Worm (Caenorhabditis elegans) whole organism, L1 larva: ENCODE results near the gene W06A11.1.

Experiments
- C16A3.4 ChIP-seq: fragments of 150-350 bp; optimal IDR thresholded peaks from 2 replicates; lab custom pipeline; 2014; ENCODE audit warnings: missing biosample characterization, missing genetic modification characterization
- C34B4.2 ChIP-seq: sonication (generic microtip); optimal IDR thresholded peaks from 2 replicates; lab custom pipeline; 2017; ENCODE audit warnings: mild to moderate bottlenecking, missing genetic modification characterization, missing compliant biosample characterization
- alr-1 ChIP-seq: fragments of 200-800 bp; sonication (Bioruptor generic); optimal IDR thresholded peaks from 2 replicates; lab custom pipeline; 2018; ENCODE audit warnings: borderline replicate concordance, mild to moderate bottlenecking, missing genetic modification characterization, missing compliant biosample characterization
- blmp-1 ChIP-seq: fragments of 150-350 bp; optimal IDR thresholded peaks from 2 replicates; lab custom pipeline; 2014; ENCODE audit warnings: missing biosample characterization, missing genetic modification characterization
- ceh-82 ChIP-seq, 3 experiments: fragments of 150-350 bp in 1 of 3; sonication (generic microtip) in 2 of 3; optimal IDR thresholded peaks; 2 replicates each; lab custom pipeline; 2014 to 2017; ENCODE audit warnings: missing biosample characterization in 3 of 3, missing genetic modification characterization in 3 of 3
- ceh-88 ChIP-seq: fragments of 200-800 bp; sonication (Bioruptor generic); IDR thresholded peaks from 2 replicates; pipeline ENCODE4 v1.3.6; 2022; ENCODE audit warnings: missing genetic modification characterization, missing compliant biosample characterization
- ces-1 ChIP-seq: fragments of 150-350 bp; optimal IDR thresholded peaks from 2 replicates; lab custom pipeline; 2014; ENCODE audit warnings: missing biosample characterization, missing genetic modification reagents, missing genetic modification characterization
- dsc-1 ChIP-seq: sonication (generic microtip); optimal IDR thresholded peaks from 2 replicates; lab custom pipeline; 2016; ENCODE audit warnings: mild to moderate bottlenecking, missing genetic modification characterization, missing compliant biosample characterization
- efl-1 ChIP-seq, 4 experiments: fragments of 150-350 bp; optimal IDR thresholded peaks in 3 of 4; peaks in 1 of 4; 1 replicate in 1 of 4; 2 replicates in 3 of 4; lab custom pipeline; 2014; ENCODE audit warnings: missing biosample characterization in 2 of 4, missing genetic modification characterization in 2 of 4, missing genetic modification reagents in 2 of 4
- efl-3 ChIP-seq: fragments of 200-800 bp; sonication (Bioruptor generic); optimal IDR thresholded peaks from 2 replicates; lab custom pipeline; 2018; ENCODE audit warnings: mild to moderate bottlenecking, missing genetic modification characterization, missing compliant biosample characterization
- elt-3 ChIP-seq, 6 experiments: fragments of 150-350 bp in 1 of 6; sonication (generic microtip); optimal IDR thresholded peaks; 2 replicates each; lab custom pipeline; 2017 to 2018; ENCODE audit warnings: missing biosample characterization in 6 of 6, missing genetic modification characterization in 6 of 6, inconsistent platforms in 1 of 6
- fkh-10 ChIP-seq: sonication (generic microtip); optimal IDR thresholded peaks from 2 replicates; lab custom pipeline; 2017; ENCODE audit warnings: missing biosample characterization, missing genetic modification reagents, missing genetic modification characterization
- jun-1 ChIP-seq: fragments of 150-350 bp; optimal IDR thresholded peaks from 2 replicates; lab custom pipeline; 2014; ENCODE audit warnings: missing biosample characterization, missing genetic modification reagents, missing genetic modification characterization
- lin-13 ChIP-seq: fragments of 150-350 bp; optimal IDR thresholded peaks from 2 replicates; lab custom pipeline; 2014; ENCODE audit warnings: missing biosample characterization, missing genetic modification reagents, missing genetic modification characterization
- mdl-1 ChIP-seq, 2 experiments: fragments of 150-350 bp; optimal IDR thresholded peaks; 2 replicates each; lab custom pipeline; 2014 to 2017; ENCODE audit warnings: missing biosample characterization in 2 of 2, missing genetic modification characterization in 2 of 2, inconsistent platforms in 1 of 2
- mep-1 ChIP-seq: fragments of 150-350 bp; optimal IDR thresholded peaks from 2 replicates; lab custom pipeline; 2014; ENCODE audit warnings: missing biosample characterization, missing genetic modification characterization
- nhr-77 ChIP-seq: fragments of 150-350 bp; optimal IDR thresholded peaks from 2 replicates; lab custom pipeline; 2014; ENCODE audit warnings: missing biosample characterization, missing genetic modification characterization
- nhr-84 ChIP-seq: sonication (generic microtip); optimal IDR thresholded peaks from 2 replicates; lab custom pipeline; 2017; ENCODE audit warnings: missing biosample characterization, missing genetic modification characterization
- snpc-4 ChIP-seq: fragments of 150-350 bp; optimal IDR thresholded peaks from 2 replicates; lab custom pipeline; 2014; ENCODE audit warnings: missing biosample characterization, missing genetic modification characterization
- sup-37 ChIP-seq: fragments of 200-800 bp; sonication (Bioruptor generic); optimal IDR thresholded peaks from 2 replicates; lab custom pipeline; 2018; ENCODE audit warnings: mild to moderate bottlenecking, missing genetic modification characterization, missing compliant biosample characterization
- tbx-2 ChIP-seq: sonication (generic microtip); optimal IDR thresholded peaks from 2 replicates; lab custom pipeline; 2016; ENCODE audit warnings: missing genetic modification characterization, missing compliant biosample characterization
- tlp-1 ChIP-seq: fragments of 150-350 bp; optimal IDR thresholded peaks from 2 replicates; lab custom pipeline; 2014; ENCODE audit warnings: missing biosample characterization, missing genetic modification characterization
- unc-86 ChIP-seq: sonication (generic microtip); optimal IDR thresholded peaks from 2 replicates; lab custom pipeline; 2016; ENCODE audit warnings: missing genetic modification characterization, missing compliant biosample characterization
- xbp-1 ChIP-seq: sonication (generic microtip); optimal IDR thresholded peaks from 2 replicates; lab custom pipeline; 2016; ENCODE audit warnings: missing genetic modification characterization, missing compliant biosample characterization

The W06A11.1 gene

DNA sequence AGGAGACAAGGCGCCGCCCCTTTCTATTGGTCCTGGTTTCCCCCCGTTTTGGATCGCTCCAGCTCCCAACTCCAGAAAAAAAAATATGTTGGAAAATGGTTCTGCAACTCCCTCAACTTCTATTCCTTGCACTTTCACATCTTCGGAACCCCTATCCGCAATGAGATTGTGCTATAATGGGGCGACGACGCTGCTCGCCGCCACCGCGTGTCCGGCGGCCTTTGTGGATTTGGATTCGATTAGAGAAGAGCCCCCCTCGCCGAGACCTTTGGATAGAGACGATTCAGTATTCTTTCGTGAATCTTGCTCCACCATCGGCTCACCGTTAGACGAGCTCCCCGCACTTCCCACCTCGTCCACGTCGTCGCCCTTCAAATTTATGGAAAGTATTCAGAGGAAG is 39.8 kb downstream of the W06A11.1 start:
- TF ChIP-seq xbp-1 (tag; lab: Kevin White, UChicago): no peak
- TF ChIP-seq alr-1 (tag; lab: Kevin White, UChicago): no peak
- no peak for TF ChIP-seq elt-3 (tag; optimal IDR thresholded peaks at IDR 0.05; lab: Kevin White, UChicago)
- TF ChIP-seq efl-3 (GFP tag; lab: Kevin White, UChicago): no peak
- TF ChIP-seq C16A3.4 (tag; lab: Kevin White, UChicago): no peak
- TF ChIP-seq lin-13 (GFP tag; lab: Kevin White, UChicago): no peak
- TF ChIP-seq ceh-88 (GFP tag; lab: Robert Waterston, UW): no peak
- no peak for TF ChIP-seq ces-1 (GFP tag; lab: Kevin White, UChicago)
- no peak for TF ChIP-seq jun-1 (tag; lab: Kevin White, UChicago)
- no peak for TF ChIP-seq fkh-10 (GFP tag; lab: Kevin White, UChicago)
- no peak for TF ChIP-seq C34B4.2 (tag; lab: Kevin White, UChicago)
- TF ChIP-seq unc-86: no peak
- no peak for TF ChIP-seq nhr-84
- TF ChIP-seq blmp-1 (tag; lab: Kevin White, UChicago): no peak
- no peak for TF ChIP-seq dsc-1 (tag; lab: Kevin White, UChicago)

DNA sequence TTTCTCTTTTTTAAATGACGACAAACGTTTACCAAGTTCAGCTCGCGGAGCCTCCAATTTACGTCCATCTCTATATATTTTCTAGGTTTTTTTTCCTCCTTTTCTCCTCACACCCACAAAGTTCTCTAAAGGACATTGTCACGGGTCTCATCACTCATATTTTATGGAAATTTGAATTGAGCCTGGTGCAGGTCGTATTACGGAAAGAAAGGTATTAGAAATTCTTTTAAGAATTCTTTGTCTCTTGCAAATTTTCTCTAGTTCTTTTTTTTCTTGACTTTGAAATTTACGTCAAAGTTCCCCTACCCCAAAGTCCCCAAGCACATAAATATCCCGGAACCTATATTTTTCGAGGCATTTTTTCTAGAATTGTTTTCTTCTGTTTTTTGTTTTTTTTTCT is 51.1 kb downstream of the W06A11.1 start:
- TF ChIP-seq tbx-2 (tag; lab: Kevin White, UChicago): no peak
- TF ChIP-seq nhr-77 (tag; lab: Kevin White, UChicago): no peak
- no peak for TF ChIP-seq snpc-4 (tag; lab: Kevin White, UChicago)
- TF ChIP-seq efl-1 (optimal IDR thresholded peaks at IDR 0.05; lab: Kevin White, UChicago): no peak
- no peak for TF ChIP-seq efl-1 (GFP tag; optimal IDR thresholded peaks at IDR 0.05 in 1 of 2; lab: Kevin White, UChicago)
- TF ChIP-seq sup-37: no peak
- TF ChIP-seq tlp-1 (tag; lab: Kevin White, UChicago): no peak
- no peak for TF ChIP-seq mdl-1 (tag; optimal IDR thresholded peaks at IDR 0.05; lab: Kevin White, UChicago)
- no peak for TF ChIP-seq mep-1 (tag; lab: Kevin White, UChicago)
- no peak for TF ChIP-seq blmp-1 (tag; lab: Kevin White, UChicago)
- no peak for TF ChIP-seq ceh-82 (tag; optimal IDR thresholded peaks at IDR 0.05; lab: Kevin White, UChicago)
